Worm (Caenorhabditis elegans): ENCODE data around the gene fbxa-134.

The fbxa-134 gene

ce11 chrV:17317786-17318185 lies 34.9 kb downstream of the fbxa-134 start, which contains the start of gene srz-58 (continued):
- TF ChIP-seq dpl-1 (GFP tag; optimal IDR thresholded peaks at IDR 0.05) = no peak
- TF ChIP-seq ama-1 (optimal IDR thresholded peaks at IDR 0.05) = no peak
- TF ChIP-seq jun-1 (tag; optimal IDR thresholded peaks at IDR 0.05) = no peak
- TF ChIP-seq cey-2 (tag; optimal IDR thresholded peaks at IDR 0.05; ENCODE audit: borderline replicate concordance, insufficient read depth) = no peak
- TF ChIP-seq Y48G9A.11 (GFP tag; IDR thresholded peaks at IDR 0.05) = no peak
- peak; percentile 53; the same call in 1 of the 2 replicates for TF ChIP-seq egl-43 (GFP tag; IDR thresholded peaks at IDR 0.05)
- TF ChIP-seq ceh-62 (tag; optimal IDR thresholded peaks at IDR 0.05) = no peak
- no peak for TF ChIP-seq mep-1 (tag; optimal IDR thresholded peaks at IDR 0.05)
- no peak for TF ChIP-seq ceh-20 (GFP tag; IDR thresholded peaks at IDR 0.05)
- TF ChIP-seq F44E2.7 (GFP tag; IDR thresholded peaks at IDR 0.05) = peak; percentile 27; the same call in 1 of the 2 replicates

- TF ChIP-seq T20F7.1 (GFP tag; optimal IDR thresholded peaks at IDR 0.05) = no peak
- no peak for TF ChIP-seq gei-8 (GFP tag; optimal IDR thresholded peaks at IDR 0.05)
- no peak for TF ChIP-seq zfp-2 (tag; optimal IDR thresholded peaks at IDR 0.05)
- no peak for TF ChIP-seq php-3 (GFP tag; IDR thresholded peaks at IDR 0.05)
- TF ChIP-seq unc-62 (GFP tag; optimal IDR thresholded peaks at IDR 0.05 in 1 of 2) = peak in 1 of 2 experiments; percentile 91
- TF ChIP-seq unc-62 (tag; optimal IDR thresholded peaks at IDR 0.05) = no peak
These were observed 35.4 kb downstream of the fbxa-134 start for ce11 chrV:17317297-17317696.

- TF ChIP-seq duxl-1 (tag; optimal IDR thresholded peaks at IDR 0.05; ENCODE audit: poor library complexity) (peak; percentile 90), mes-2 (tag; optimal IDR thresholded peaks at IDR 0.05; ENCODE audit: poor library complexity, severe bottlenecking) (no peak)
These were observed 37.6 kb downstream of the fbxa-134 start, which contains the start of gene F31E9.6 for ce11 chrV:17315063-17315462. Gene F31E9.6 (minus strand): TSS chrV:17315153.

ce11 chrV:17312386-17312785 lies 40.3 kb downstream of the fbxa-134 start, which contains the start of gene Y61B8B.3:
Gene Y61B8B.3 (minus strand): TSS chrV:17312486.
- no peak for TF ChIP-seq F37D6.2 (tag; optimal IDR thresholded peaks at IDR 0.05)
- no peak for TF ChIP-seq rbr-2 (tag; optimal IDR thresholded peaks at IDR 0.05)
- TF ChIP-seq mep-1 (tag; optimal IDR thresholded peaks at IDR 0.05) = no peak
- no peak for TF ChIP-seq mdl-1 (tag; optimal IDR thresholded peaks at IDR 0.05)
- TF ChIP-seq ZK337.2 (GFP tag; IDR thresholded peaks at IDR 0.05) = no peak
- no peak for TF ChIP-seq gei-8 (GFP tag; optimal IDR thresholded peaks at IDR 0.05)
- TF ChIP-seq arid-1 (GFP tag; conservative IDR thresholded peaks at IDR 0.05) = no peak
- no peak for TF ChIP-seq aha-1 (tag)
- no peak for TF ChIP-seq zfp-2 (tag; optimal IDR thresholded peaks at IDR 0.05)
- TF ChIP-seq zip-11 (GFP tag; IDR thresholded peaks at IDR 0.05) = no peak
- no peak for TF ChIP-seq daf-19 (GFP tag; conservative IDR thresholded peaks at IDR 0.05)
- TF ChIP-seq nhr-111 (GFP tag; optimal IDR thresholded peaks at IDR 0.05) = no peak
- TF ChIP-seq zfp-3 (GFP tag; conservative IDR thresholded peaks at IDR 0.05) = no peak
- TF ChIP-seq egl-27 (tag; optimal IDR thresholded peaks at IDR 0.05) = no peak
- no peak for TF ChIP-seq dmd-9 (GFP tag; IDR thresholded peaks at IDR 0.05)
- TF ChIP-seq F49E8.2 (tag; optimal IDR thresholded peaks at IDR 0.05; ENCODE audit: borderline replicate concordance) = no peak
- no peak for TF ChIP-seq snpc-4 (tag; optimal IDR thresholded peaks at IDR 0.05)
- no peak for TF ChIP-seq lsy-2 (tag; optimal IDR thresholded peaks at IDR 0.05)
- TF ChIP-seq ceh-32 (tag; optimal IDR thresholded peaks at IDR 0.05; ENCODE audit: poor library complexity) = no peak
- no peak for TF ChIP-seq nhr-10 (tag; optimal IDR thresholded peaks at IDR 0.05)

- peak; percentile 8 for TF ChIP-seq dpl-1 (GFP tag; optimal IDR thresholded peaks at IDR 0.05)
- no peak for TF ChIP-seq lin-38 (GFP tag; IDR thresholded peaks at IDR 0.05)
These were observed 44.7 kb downstream of the fbxa-134 start for ce11 chrV:17307926-17308325.

All from whole organism, L4 larva.